Fruit fly (Drosophila melanogaster) whole organism, embryonic: ENCODE measurements around the gene SMC5.

ENCODE experiments used
- ATbp ChIP-seq: fragments of 200-800 bp; sonication (Bioruptor generic); optimal IDR thresholded peaks from 2 replicates; lab custom pipeline; 2017; ENCODE audit warnings: missing biosample characterization, mild to moderate bottlenecking, missing genetic modification characterization, missing genetic modification reagents
- Bgb ChIP-seq: fragments of 200-800 bp; sonication (Bioruptor generic); IDR thresholded peaks from 2 replicates; pipeline ENCODE4 v1.3.6; 2022; ENCODE audit warnings: missing biosample characterization, missing genetic modification characterization; ENCODE audit not compliant: partially characterized antibody
- Blimp-1 ChIP-seq: fragments of 200-800 bp; sonication (Bioruptor generic); optimal IDR thresholded peaks from 3 replicates; lab custom pipeline; 2018; ENCODE audit warnings: missing biosample characterization, missing genetic modification characterization, mild to moderate bottlenecking, moderate library complexity, missing genetic modification reagents
- CG10267 ChIP-seq: fragments of 200-800 bp; sonication (Bioruptor generic); optimal IDR thresholded peaks from 2 replicates; lab custom pipeline; 2018; ENCODE audit warnings: missing biosample characterization, mild to moderate bottlenecking, missing genetic modification characterization, moderate library complexity
- CG10654 ChIP-seq: fragments of 200-800 bp; sonication (Bioruptor generic); optimal IDR thresholded peaks from 2 replicates; lab custom pipeline; 2016; ENCODE audit warnings: missing biosample characterization, missing genetic modification characterization
- CG10959 ChIP-seq: fragments of 200-800 bp; sonication (Bioruptor generic); IDR thresholded peaks from 2 replicates; pipeline ENCODE4 v1.3.6; 2022; ENCODE audit warnings: missing biosample characterization, missing genetic modification characterization
- CG16779 ChIP-seq: fragments of 200-800 bp; sonication (Bioruptor generic); IDR thresholded peaks from 2 replicates; pipeline ENCODE4 v1.3.6; 2022; ENCODE audit warnings: missing biosample characterization, missing genetic modification characterization
- CG17829 ChIP-seq: fragments of 200-800 bp; optimal IDR thresholded peaks from 2 replicates; lab custom pipeline; 2019; ENCODE audit warnings: missing biosample characterization, mild to moderate bottlenecking, missing genetic modification characterization, moderate library complexity
- CG34224 ChIP-seq: fragments of 200-800 bp; sonication (Bioruptor generic); IDR thresholded peaks from 3 replicates; pipeline ENCODE4 v1.3.6; 2022; ENCODE audit warnings: missing biosample characterization, missing genetic modification characterization; ENCODE audit not compliant: partially characterized antibody
- CG4854 ChIP-seq: fragments of 200-800 bp; sonication (Bioruptor generic); optimal IDR thresholded peaks from 2 replicates; lab custom pipeline; 2016; ENCODE audit warnings: missing biosample characterization, missing genetic modification characterization, inconsistent platforms
- CG8944 ChIP-seq: fragments of 200-800 bp; sonication (Bioruptor generic); optimal IDR thresholded peaks from 3 replicates; lab custom pipeline; 2016; ENCODE audit warnings: missing biosample characterization, missing genetic modification characterization
- CrebB ChIP-seq: fragments of 200-800 bp; sonication (Bioruptor generic); optimal IDR thresholded peaks from 3 replicates; lab custom pipeline; 2018; ENCODE audit warnings: missing biosample characterization, mild to moderate bottlenecking, missing genetic modification characterization
- D ChIP-seq, 2 experiments: fragments of 200-800 bp in 1 of 2; fragments of >200 bp in 1 of 2; sonication (Bioruptor generic) in 1 of 2; optimal IDR thresholded peaks; 2 replicates in 1 of 2; 3 replicates in 1 of 2; lab custom pipeline; 2017; ENCODE audit warnings: mild to moderate bottlenecking in 1 of 2, missing biosample characterization in 1 of 2, missing genetic modification characterization in 1 of 2, missing genetic modification reagents in 1 of 2
- Dp ChIP-seq: fragments of 200-800 bp; sonication (Bioruptor generic); optimal IDR thresholded peaks from 2 replicates; lab custom pipeline; 2018; ENCODE audit warnings: missing biosample characterization, mild to moderate bottlenecking, missing genetic modification characterization, moderate library complexity
- HmgD ChIP-seq: fragments of 200-800 bp; sonication (Bioruptor generic); optimal IDR thresholded peaks from 3 replicates; lab custom pipeline; 2016; ENCODE audit warnings: missing biosample characterization, missing genetic modification characterization
- MESR4 ChIP-seq: fragments of 200-800 bp; sonication (Bioruptor generic); optimal IDR thresholded peaks from 2 replicates; lab custom pipeline; 2018; ENCODE audit warnings: missing biosample characterization, mild to moderate bottlenecking, missing genetic modification characterization, moderate library complexity
- Mrtf ChIP-seq: fragments of 200-800 bp; sonication (Bioruptor generic); IDR thresholded peaks from 3 replicates; pipeline ENCODE4 v1.3.6; 2022; ENCODE audit warnings: missing biosample characterization, missing genetic modification characterization
- Myb ChIP-seq: fragments of 200-800 bp; sonication (Bioruptor generic); optimal IDR thresholded peaks from 2 replicates; lab custom pipeline; 2016; ENCODE audit warnings: missing biosample characterization, missing genetic modification characterization
- NFAT ChIP-seq: fragments of 200-800 bp; sonication (Bioruptor generic); IDR thresholded peaks from 2 replicates; pipeline ENCODE4 v1.3.6; 2022; ENCODE audit warnings: missing biosample characterization, missing genetic modification characterization
- Opbp ChIP-seq: fragments of 200-800 bp; sonication (Bioruptor generic); IDR thresholded peaks from 3 replicates; pipeline ENCODE4 v1.3.6; 2022; ENCODE audit warnings: missing biosample characterization, missing genetic modification characterization; ENCODE audit not compliant: partially characterized antibody
- Optix ChIP-seq: fragments of 200-800 bp; sonication (Bioruptor generic); IDR thresholded peaks from 3 replicates; pipeline ENCODE4 v1.3.6; 2022; ENCODE audit warnings: missing biosample characterization, missing genetic modification characterization
- Stat92E ChIP-seq, 3 experiments: fragments of >200 bp in 2 of 3; fragments of 200-800 bp in 1 of 3; sonication (Bioruptor generic) in 1 of 3; optimal IDR thresholded peaks; 2 replicates each; lab custom pipeline; 2017 to 2019; ENCODE audit warnings: missing biosample characterization in 3 of 3, missing genetic modification characterization in 3 of 3, mild to moderate bottlenecking in 1 of 3, moderate library complexity in 1 of 3
- TFAM ChIP-seq: fragments of 200-800 bp; sonication (Bioruptor generic); optimal IDR thresholded peaks from 2 replicates; lab custom pipeline; 2017; ENCODE audit warnings: missing biosample characterization, missing genetic modification characterization, inconsistent platforms
- amos ChIP-seq: fragments of 200-800 bp; sonication (Bioruptor generic); IDR thresholded peaks from 2 replicates; pipeline ENCODE4 v1.3.6; 2022; ENCODE audit warnings: missing biosample characterization, missing genetic modification characterization; ENCODE audit not compliant: partially characterized antibody
- bcd ChIP-seq: fragments of 200-800 bp; sonication (Bioruptor generic); optimal IDR thresholded peaks from 2 replicates; lab custom pipeline; 2017; ENCODE audit warnings: missing biosample characterization, mild to moderate bottlenecking, missing genetic modification characterization
- btn ChIP-seq: fragments of 200-800 bp; sonication (Bioruptor generic); optimal IDR thresholded peaks from 2 replicates; lab custom pipeline; 2016; ENCODE audit warnings: missing biosample characterization, missing genetic modification characterization
- danr ChIP-seq: fragments of 200-800 bp; sonication (Bioruptor generic); IDR thresholded peaks from 2 replicates; pipeline ENCODE4 v1.3.6; 2022; ENCODE audit warnings: missing biosample characterization, missing genetic modification characterization
- esg ChIP-seq: fragments of 200-800 bp; sonication (Bioruptor generic); conservative IDR thresholded peaks from 2 replicates; pipeline ENCODE4 v1.3.6; 2022; ENCODE audit warnings: missing biosample characterization, missing genetic modification characterization
- exex ChIP-seq: fragments of 200-800 bp; sonication (Bioruptor generic); optimal IDR thresholded peaks from 4 replicates; lab custom pipeline; 2018; ENCODE audit warnings: missing biosample characterization, mild to moderate bottlenecking, missing genetic modification characterization, moderate library complexity
- fu2 ChIP-seq: fragments of 200-800 bp; sonication (Bioruptor generic); optimal IDR thresholded peaks from 2 replicates; lab custom pipeline; 2016; ENCODE audit warnings: missing biosample characterization, missing genetic modification characterization
- gcm ChIP-seq: fragments of 200-800 bp; sonication (Bioruptor generic); optimal IDR thresholded peaks from 2 replicates; lab custom pipeline; 2019; ENCODE audit warnings: missing biosample characterization, mild to moderate bottlenecking, missing genetic modification characterization, moderate library complexity
- gfzf ChIP-seq: fragments of 200-800 bp; sonication (Bioruptor generic); optimal IDR thresholded peaks from 2 replicates; lab custom pipeline; 2016; ENCODE audit warnings: missing biosample characterization, mild to moderate bottlenecking, missing genetic modification characterization, moderate library complexity
- gsb ChIP-seq: fragments of 200-800 bp; sonication (Bioruptor generic); IDR thresholded peaks from 2 replicates; pipeline ENCODE4 v1.3.6; 2022; ENCODE audit warnings: missing biosample characterization, missing genetic modification characterization
- hkb ChIP-seq, 2 experiments: fragments of 200-800 bp in 1 of 2; fragments of >200 bp in 1 of 2; sonication (Bioruptor generic) in 1 of 2; IDR thresholded peaks in 1 of 2; optimal IDR thresholded peaks in 1 of 2; 2 replicates each; pipeline versions ENCODE4 v1.3.6 to Lab custom; 2017 to 2022; ENCODE audit warnings: missing biosample characterization in 1 of 2, missing genetic modification characterization in 1 of 2
- inv ChIP-seq: fragments of 200-800 bp; sonication (Bioruptor generic); IDR thresholded peaks from 2 replicates; pipeline ENCODE4 v1.3.6; 2022; ENCODE audit warnings: missing biosample characterization, missing genetic modification characterization; ENCODE audit not compliant: partially characterized antibody
- jing ChIP-seq: fragments of 200-800 bp; sonication (Bioruptor generic); optimal IDR thresholded peaks from 2 replicates; lab custom pipeline; 2018; ENCODE audit warnings: missing biosample characterization, mild to moderate bottlenecking, missing genetic modification characterization
- lmd ChIP-seq: fragments of 200-800 bp; sonication (Bioruptor generic); IDR thresholded peaks from 2 replicates; pipeline ENCODE4 v1.3.6; 2022; ENCODE audit warnings: missing biosample characterization, missing genetic modification characterization
- mirr ChIP-seq: fragments of 200-800 bp; sonication (Bioruptor generic); optimal IDR thresholded peaks from 3 replicates; lab custom pipeline; 2018; ENCODE audit warnings: missing biosample characterization, mild to moderate bottlenecking, missing genetic modification characterization
- nom ChIP-seq: fragments of 200-800 bp; sonication (Bioruptor generic); optimal IDR thresholded peaks from 2 replicates; lab custom pipeline; 2017; ENCODE audit warnings: missing biosample characterization, missing genetic modification characterization, mild to moderate bottlenecking, moderate library complexity, missing genetic modification reagents
- org-1 ChIP-seq: fragments of 200-800 bp; sonication (Bioruptor generic); optimal IDR thresholded peaks from 2 replicates; lab custom pipeline; 2017; ENCODE audit warnings: missing biosample characterization, missing genetic modification characterization
- otp ChIP-seq: fragments of 200-800 bp; sonication (Bioruptor generic); IDR thresholded peaks from 3 replicates; pipeline ENCODE4, ENCODE4 v1.3.6; 2022; ENCODE audit warnings: missing biosample characterization, missing genetic modification characterization
- repo ChIP-seq: fragments of 200-800 bp; sonication (Bioruptor generic); optimal IDR thresholded peaks from 2 replicates; lab custom pipeline; 2016; ENCODE audit warnings: missing biosample characterization, missing genetic modification characterization
- schlank ChIP-seq: fragments of 200-800 bp; sonication (Bioruptor generic); optimal IDR thresholded peaks from 2 replicates; lab custom pipeline; 2018; ENCODE audit warnings: missing biosample characterization, mild to moderate bottlenecking, missing genetic modification characterization
- sd ChIP-seq: fragments of 200-800 bp; sonication (Bioruptor generic); optimal IDR thresholded peaks from 3 replicates; lab custom pipeline; 2018; ENCODE audit warnings: missing biosample characterization, mild to moderate bottlenecking, missing genetic modification characterization, moderate library complexity
- stwl ChIP-seq: fragments of 200-800 bp; sonication (Bioruptor generic); optimal IDR thresholded peaks from 3 replicates; lab custom pipeline; 2018; ENCODE audit warnings: missing biosample characterization, mild to moderate bottlenecking, missing genetic modification characterization, moderate library complexity
- tio ChIP-seq: fragments of 200-800 bp; sonication (Bioruptor generic); optimal IDR thresholded peaks from 2 replicates; lab custom pipeline; 2017; ENCODE audit warnings: missing biosample characterization, missing genetic modification characterization, inconsistent platforms
- trem ChIP-seq: fragments of 200-800 bp; optimal IDR thresholded peaks from 3 replicates; lab custom pipeline; 2019; ENCODE audit warnings: missing biosample characterization, mild to moderate bottlenecking, missing genetic modification characterization, moderate library complexity
- zen ChIP-seq: fragments of 200-800 bp; sonication (Bioruptor generic); optimal IDR thresholded peaks from 3 replicates; lab custom pipeline; 2018; ENCODE audit warnings: missing biosample characterization, mild to moderate bottlenecking, missing genetic modification characterization, moderate library complexity

Gene SMC5

DNA sequence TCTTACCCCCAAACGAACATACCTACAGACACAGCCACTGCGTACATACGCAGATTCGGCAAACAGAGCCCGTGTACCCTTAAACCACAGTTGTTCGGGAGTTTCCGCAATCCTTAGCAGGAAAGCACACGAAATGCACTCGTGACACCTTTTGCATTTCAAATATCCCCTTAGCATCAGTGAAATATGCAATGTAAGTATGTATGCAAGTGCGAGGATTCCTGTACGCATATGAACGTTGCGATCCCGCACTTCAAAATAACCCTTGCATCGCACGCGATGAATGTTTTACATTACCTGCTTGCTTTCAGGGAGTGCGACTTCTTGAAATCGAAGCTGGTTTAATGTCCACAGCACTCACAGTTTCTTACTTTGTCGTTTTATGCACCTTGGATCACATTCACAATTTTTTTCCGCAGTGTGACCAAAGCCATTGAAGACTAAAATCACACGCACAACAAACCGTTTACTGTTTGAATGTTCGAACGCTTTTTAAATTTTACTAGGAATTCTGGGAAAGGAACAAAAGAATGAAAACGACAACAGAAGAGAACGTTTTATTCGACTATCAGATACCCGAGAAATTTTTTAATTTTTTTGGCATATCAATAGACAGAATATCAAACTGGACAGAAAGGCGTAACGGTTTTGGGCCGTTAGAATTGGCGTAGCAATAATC, 35.6 kb upstream of the SMC5 start, which contains the start of gene Mkrn1 (continued):
- TF ChIP-seq hkb (optimal IDR thresholded peaks at IDR 0.05; lab: Kevin White, UChicago) = no peak
- no peak for TF ChIP-seq hkb (GFP tag; IDR thresholded peaks at IDR 0.05; lab: Robert Waterston, UW)
- no peak for TF ChIP-seq CG8944 (GFP tag; lab: Kevin White, UChicago)
- TF ChIP-seq inv = peak; percentile 58; the same call in 1 of the 2 replicates
- no peak for TF ChIP-seq tio (GFP tag; lab: Kevin White, UChicago)
- no peak for TF ChIP-seq ATbp (GFP tag; lab: Kevin White, UChicago)
- no peak for TF ChIP-seq lmd (GFP tag; lab: Robert Waterston, UW)
- peak; percentile 97 for TF ChIP-seq MESR4
- TF ChIP-seq gcm (GFP tag; lab: Kevin White, UChicago) = no peak
- no peak for TF ChIP-seq jing (GFP tag; lab: Kevin White, UChicago)
- no peak for TF ChIP-seq CG10654 (GFP tag; lab: Kevin White, UChicago)
- TF ChIP-seq amos (GFP tag; lab: Robert Waterston, UW) = peak; percentile 54; the same call in 1 of the 2 replicates
- no peak for TF ChIP-seq Optix
- peak; percentile 47 for TF ChIP-seq CG17829
- TF ChIP-seq CG10267 (tag; lab: Kevin White, UChicago) = peak; percentile 47
- TF ChIP-seq CrebB (tag; lab: Kevin White, UChicago) = no peak
- no peak for TF ChIP-seq TFAM (GFP tag; lab: Kevin White, UChicago)
- peak; percentile 67 for TF ChIP-seq D (optimal IDR thresholded peaks at IDR 0.05; lab: Kevin White, UChicago)
- TF ChIP-seq D (GFP tag; optimal IDR thresholded peaks at IDR 0.05; lab: Kevin White, UChicago) = no peak
- peak; percentile 44 for TF ChIP-seq HmgD (GFP tag; lab: Kevin White, UChicago)
- no peak for TF ChIP-seq sd (tag; lab: Kevin White, UChicago)
- no peak for TF ChIP-seq danr (GFP tag; lab: Robert Waterston, UW)
- no peak for TF ChIP-seq gsb (GFP tag; lab: Robert Waterston, UW)
- TF ChIP-seq Mrtf (GFP tag; lab: Robert Waterston, UW) = no peak
- no peak for TF ChIP-seq exex (tag; lab: Kevin White, UChicago)
- peak; percentile 79 for TF ChIP-seq Opbp (GFP tag; lab: Robert Waterston, UW)
- TF ChIP-seq esg (GFP tag; lab: Robert Waterston, UW) = no peak
- no peak for TF ChIP-seq mirr (GFP tag; lab: Kevin White, UChicago)
- TF ChIP-seq Blimp-1 (GFP tag; lab: Kevin White, UChicago) = no peak
- TF ChIP-seq Dp (GFP tag; lab: Kevin White, UChicago) = peak; percentile 38
- peak; percentile 4 for TF ChIP-seq zen (tag; lab: Kevin White, UChicago)
- TF ChIP-seq CG16779 (GFP tag; lab: Robert Waterston, UW) = no peak
- TF ChIP-seq CG34224 = peak; percentile 62; the same call in 2 of the 3 replicates
- peak in 1 of 3 experiments; percentile 58 for TF ChIP-seq Stat92E (GFP tag; optimal IDR thresholded peaks at IDR 0.05; lab: Kevin White, UChicago)
- TF ChIP-seq CG4854 (GFP tag; lab: Kevin White, UChicago) = no peak
- no peak for TF ChIP-seq bcd (GFP tag; lab: Kevin White, UChicago)
- TF ChIP-seq gfzf (GFP tag; lab: Kevin White, UChicago) = peak; percentile 91
- no peak for TF ChIP-seq CG10959 (GFP tag; lab: Robert Waterston, UW)
- TF ChIP-seq Bgb (GFP tag; lab: Robert Waterston, UW) = peak; percentile 84
- no peak for TF ChIP-seq org-1 (GFP tag; lab: Kevin White, UChicago)
- TF ChIP-seq fu2 (GFP tag; lab: Kevin White, UChicago) = no peak
- TF ChIP-seq schlank (tag; lab: Kevin White, UChicago) = no peak
- TF ChIP-seq nom (GFP tag; lab: Kevin White, UChicago) = peak; percentile 41
- TF ChIP-seq btn (GFP tag; lab: Kevin White, UChicago) = no peak
- TF ChIP-seq repo (GFP tag; lab: Kevin White, UChicago) = no peak
- TF ChIP-seq trem (tag; lab: Kevin White, UChicago) = peak; percentile 53
- no peak for TF ChIP-seq otp (GFP tag; lab: Robert Waterston, UW)
- peak; percentile 78 for TF ChIP-seq stwl (tag; lab: Kevin White, UChicago)
- TF ChIP-seq NFAT (GFP tag; lab: Robert Waterston, UW) = no peak
- peak; percentile 93 for TF ChIP-seq Myb (GFP tag; lab: Kevin White, UChicago)
